Worm (Caenorhabditis elegans) whole organism, young adult: ENCODE measurements around the gene C54C6.11.

Experiments used
- C06A6.2 ChIP-seq: fragments of 200-800 bp; sonication (Bioruptor generic); conservative IDR thresholded peaks from 2 replicates; pipeline ENCODE4 v1.3.6; 2022; ENCODE audit warnings: missing genetic modification characterization, missing compliant biosample characterization
- F23B12.7 ChIP-seq: sonication (generic microtip); optimal IDR thresholded peaks from 2 replicates; lab custom pipeline; 2017; ENCODE audit warnings: missing genetic modification characterization, mild to moderate bottlenecking, missing compliant biosample characterization, antibody characterized with exemption, moderate library complexity; ENCODE audit not compliant: insufficient read depth
- F33H1.4 ChIP-seq: fragments of 200-800 bp; sonication (Bioruptor generic); IDR thresholded peaks from 2 replicates; pipeline ENCODE4 v1.3.6; 2022; ENCODE audit warnings: missing genetic modification reagents, missing genetic modification characterization, missing compliant biosample characterization
- F37B4.10 ChIP-seq: fragments of 200-800 bp; sonication (Bioruptor generic); IDR thresholded peaks from 2 replicates; pipeline ENCODE4 v1.3.6; 2022; ENCODE audit warnings: missing genetic modification characterization, missing compliant biosample characterization
- K11D2.4 ChIP-seq: fragments of 200-800 bp; sonication (Bioruptor generic); IDR thresholded peaks from 2 replicates; pipeline ENCODE4 v1.3.6; 2022; ENCODE audit warnings: missing genetic modification reagents, missing genetic modification characterization, missing compliant biosample characterization
- T07F8.4 ChIP-seq: sonication (generic microtip); optimal IDR thresholded peaks from 2 replicates; lab custom pipeline; 2016; ENCODE audit warnings: mild to moderate bottlenecking, missing genetic modification characterization, moderate library complexity, missing compliant biosample characterization
- Y67H2A.10 ChIP-seq: fragments of 200-800 bp; sonication (Bioruptor generic); conservative IDR thresholded peaks from 2 replicates; pipeline ENCODE4 v1.3.6; 2022; ENCODE audit warnings: missing genetic modification reagents, missing genetic modification characterization, missing compliant biosample characterization
- akir-1 ChIP-seq: fragments of 200-800 bp; sonication (Bioruptor generic); optimal IDR thresholded peaks from 2 replicates; lab custom pipeline; 2018; ENCODE audit warnings: mild to moderate bottlenecking, missing genetic modification characterization, moderate library complexity, missing compliant biosample characterization
- ama-1 ChIP-seq, 3 experiments: fragments of 150-350 bp in 1 of 3; sonication (generic microtip) in 2 of 3; optimal IDR thresholded peaks; 2 replicates each; lab custom pipeline; 2014 to 2018; ENCODE audit warnings: missing biosample characterization in 2 of 3, missing genetic modification characterization in 2 of 3, missing genetic modification reagents in 2 of 3
- atf-7 ChIP-seq: sonication (generic microtip); optimal IDR thresholded peaks from 2 replicates; lab custom pipeline; 2017; ENCODE audit warnings: mild to moderate bottlenecking, missing genetic modification characterization, missing compliant biosample characterization
- attf-6 ChIP-seq: fragments of 200-800 bp; sonication (Bioruptor generic); IDR thresholded peaks from 2 replicates; pipeline ENCODE4 v1.3.6; 2022; ENCODE audit warnings: missing genetic modification reagents, missing genetic modification characterization, missing compliant biosample characterization
- bed-1 ChIP-seq: fragments of 200-800 bp; sonication (Bioruptor generic); IDR thresholded peaks from 2 replicates; pipeline ENCODE4 v1.3.6; 2022; ENCODE audit warnings: missing genetic modification reagents, missing genetic modification characterization, missing compliant biosample characterization
- bed-2 ChIP-seq: fragments of 200-800 bp; sonication (Bioruptor generic); IDR thresholded peaks from 2 replicates; pipeline ENCODE4 v1.3.6; 2022; ENCODE audit warnings: missing genetic modification reagents, missing genetic modification characterization, missing compliant biosample characterization
- ccch-3 ChIP-seq: fragments of 200-800 bp; sonication (Bioruptor generic); optimal IDR thresholded peaks from 2 replicates; lab custom pipeline; 2018; ENCODE audit warnings: mild to moderate bottlenecking, missing genetic modification characterization, missing compliant biosample characterization
- cebp-1 ChIP-seq, 2 experiments: fragments of 200-800 bp in 1 of 2; sonication (Bioruptor generic) in 1 of 2; sonication (generic microtip) in 1 of 2; IDR thresholded peaks in 1 of 2; optimal IDR thresholded peaks in 1 of 2; 2 replicates each; pipeline versions ENCODE4 v1.3.6 to Lab custom; 2017 to 2022; ENCODE audit warnings: missing compliant biosample characterization in 2 of 2, missing genetic modification characterization in 2 of 2, mild to moderate bottlenecking in 1 of 2, missing genetic modification reagents in 1 of 2, moderate library complexity in 1 of 2
- cebp-2 ChIP-seq: fragments of 200-800 bp; sonication (Bioruptor generic); IDR thresholded peaks from 2 replicates; pipeline ENCODE4 v1.3.6; 2022; ENCODE audit warnings: missing genetic modification characterization, missing compliant biosample characterization
- ceh-100 ChIP-seq: fragments of 200-800 bp; sonication (Bioruptor generic); IDR thresholded peaks from 2 replicates; pipeline ENCODE4 v1.3.6; 2022; ENCODE audit warnings: missing genetic modification reagents, missing genetic modification characterization, missing compliant biosample characterization
- ceh-27 ChIP-seq: fragments of 200-800 bp; sonication (Bioruptor generic); optimal IDR thresholded peaks from 2 replicates; lab custom pipeline; 2018; ENCODE audit warnings: mild to moderate bottlenecking, missing genetic modification characterization, moderate library complexity, missing compliant biosample characterization
- ceh-58 ChIP-seq: fragments of 200-800 bp; sonication (Bioruptor generic); IDR thresholded peaks from 2 replicates; pipeline ENCODE4 v1.3.6; 2022; ENCODE audit warnings: missing genetic modification characterization, missing compliant biosample characterization
- dox-1 ChIP-seq: fragments of 200-800 bp; sonication (Bioruptor generic); IDR thresholded peaks from 2 replicates; pipeline ENCODE4 v1.3.6; 2022; ENCODE audit warnings: missing genetic modification reagents, missing genetic modification characterization, missing compliant biosample characterization
- egrh-3 ChIP-seq: fragments of 200-800 bp; sonication (Bioruptor generic); IDR thresholded peaks from 2 replicates; pipeline ENCODE4 v1.3.6; 2022; ENCODE audit warnings: missing genetic modification reagents, missing genetic modification characterization, missing compliant biosample characterization
- ets-4 ChIP-seq: fragments of 200-800 bp; sonication (Bioruptor generic); optimal IDR thresholded peaks from 2 replicates; lab custom pipeline; 2018; ENCODE audit warnings: mild to moderate bottlenecking, missing genetic modification characterization, missing compliant biosample characterization
- hlh-26 ChIP-seq: fragments of 200-800 bp; sonication (Bioruptor generic); conservative IDR thresholded peaks from 2 replicates; pipeline ENCODE4 v1.3.6; 2022; ENCODE audit warnings: missing genetic modification reagents, missing genetic modification characterization, missing compliant biosample characterization
- hmg-1.2 ChIP-seq: fragments of 200-800 bp; sonication (Bioruptor generic); IDR thresholded peaks from 2 replicates; pipeline ENCODE4 v1.3.6; 2022; ENCODE audit warnings: missing genetic modification reagents, missing genetic modification characterization, missing compliant biosample characterization
- madf-3 ChIP-seq: fragments of 200-800 bp; sonication (Bioruptor generic); IDR thresholded peaks from 2 replicates; pipeline ENCODE4 v1.3.6; 2022; ENCODE audit warnings: missing genetic modification reagents, missing genetic modification characterization, missing compliant biosample characterization
- mcd-1 ChIP-seq: fragments of 200-800 bp; sonication (Bioruptor generic); IDR thresholded peaks from 2 replicates; pipeline ENCODE4 v1.3.6; 2022; ENCODE audit warnings: missing genetic modification reagents, missing genetic modification characterization, missing compliant biosample characterization
- nfyb-1 ChIP-seq: fragments of 200-800 bp; sonication (Bioruptor generic); IDR thresholded peaks from 2 replicates; pipeline ENCODE4 v1.3.6; 2022; ENCODE audit warnings: missing genetic modification reagents, missing genetic modification characterization, missing compliant biosample characterization
- nhr-120 ChIP-seq: fragments of 200-800 bp; sonication (Bioruptor generic); IDR thresholded peaks from 2 replicates; pipeline ENCODE4 v1.3.6; 2022; ENCODE audit warnings: missing genetic modification characterization, missing compliant biosample characterization
- nhr-27 ChIP-seq: fragments of 200-800 bp; sonication (Bioruptor generic); optimal IDR thresholded peaks from 2 replicates; lab custom pipeline; 2018; ENCODE audit warnings: mild to moderate bottlenecking, missing genetic modification characterization, moderate library complexity, missing compliant biosample characterization
- nhr-80 ChIP-seq: sonication (generic microtip); optimal IDR thresholded peaks from 2 replicates; lab custom pipeline; 2016; ENCODE audit warnings: missing genetic modification characterization, missing compliant biosample characterization
- nhr-90 ChIP-seq: sonication (generic microtip); optimal IDR thresholded peaks from 2 replicates; lab custom pipeline; 2016; ENCODE audit warnings: missing genotype, mild to moderate bottlenecking, missing genetic modification characterization, missing compliant biosample characterization
- snpc-1.3 ChIP-seq: sonication (generic microtip); optimal IDR thresholded peaks from 2 replicates; lab custom pipeline; 2017; ENCODE audit warnings: missing genetic modification characterization, mild to moderate bottlenecking, missing compliant biosample characterization, antibody characterized with exemption, moderate library complexity, missing genotype, missing genetic modification reagents; ENCODE audit not compliant: insufficient read depth
- snpc-4 ChIP-seq, 5 experiments: fragments of 150-350 bp in 1 of 5; sonication (generic microtip) in 4 of 5; optimal IDR thresholded peaks; 2 replicates each; lab custom pipeline; 2014 to 2018; ENCODE audit warnings: missing genetic modification characterization in 5 of 5, missing biosample characterization in 3 of 5, antibody characterized with exemption in 2 of 5, mild to moderate bottlenecking in 2 of 5, missing compliant biosample characterization in 2 of 5, missing genotype in 2 of 5, moderate library complexity in 2 of 5, missing genetic modification reagents in 1 of 5
- zfh-2 ChIP-seq: fragments of 200-800 bp; sonication (Bioruptor generic); conservative IDR thresholded peaks from 2 replicates; pipeline ENCODE4 v1.3.6; 2022; ENCODE audit warnings: missing genetic modification reagents, missing genetic modification characterization, missing compliant biosample characterization
- ztf-3 ChIP-seq: fragments of 200-800 bp; sonication (Bioruptor generic); optimal IDR thresholded peaks from 2 replicates; lab custom pipeline; 2018; ENCODE audit warnings: mild to moderate bottlenecking, missing genetic modification characterization, missing compliant biosample characterization

Gene C54C6.11

DNA sequence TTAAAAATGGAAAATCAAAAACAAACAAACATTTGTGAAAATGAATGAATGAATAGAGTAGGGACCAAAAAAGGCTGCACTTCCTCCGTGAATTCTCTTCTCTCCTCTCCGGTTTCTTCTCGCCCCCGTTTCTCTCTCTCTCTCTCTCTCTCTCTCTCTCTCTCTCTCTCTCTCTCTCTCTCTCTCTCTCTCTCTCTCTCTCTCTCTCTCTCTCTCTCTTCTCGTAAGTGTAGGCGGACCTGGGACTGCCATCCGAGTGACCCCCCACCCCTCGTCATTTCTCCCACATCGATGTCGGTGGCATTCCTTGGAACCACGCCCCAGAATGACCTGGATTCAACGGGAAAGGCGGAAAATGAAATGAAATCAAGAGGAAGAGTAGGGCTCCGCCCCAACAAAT is 18.7 kb downstream of the C54C6.11 start:
- 0 out of 2 replicates have a peak, but pooled peaks have one; percentile 35 for TF ChIP-seq nfyb-1
- TF ChIP-seq ets-4 (GFP tag; lab: Kevin White, UChicago) = no peak
- peak; percentile 56; the same call in 1 of the 2 replicates for TF ChIP-seq egrh-3 (GFP tag; lab: Robert Waterston, UW)
- no peak for TF ChIP-seq ceh-58 (GFP tag; lab: Robert Waterston, UW)
- TF ChIP-seq F37B4.10 (GFP tag; lab: Robert Waterston, UW) = no peak
- TF ChIP-seq nhr-120 (GFP tag; lab: Robert Waterston, UW) = no peak
- TF ChIP-seq snpc-4 (GFP tag; optimal IDR thresholded peaks at IDR 0.05; lab: Kevin White, UChicago) = no peak
- no peak for TF ChIP-seq snpc-4 (tag; optimal IDR thresholded peaks at IDR 0.05; lab: Kevin White, UChicago)
- TF ChIP-seq madf-3 (GFP tag; lab: Robert Waterston, UW) = no peak
- TF ChIP-seq cebp-2 (GFP tag; lab: Robert Waterston, UW) = no peak
- TF ChIP-seq ztf-3 (GFP tag; lab: Kevin White, UChicago) = no peak
- no peak for TF ChIP-seq ceh-100 (GFP tag; lab: Robert Waterston, UW)
- 0 out of 2 replicates have a peak, but pooled peaks have one; percentile 13 for TF ChIP-seq hmg-1.2 (GFP tag; lab: Robert Waterston, UW)
- peak; percentile 86 for TF ChIP-seq zfh-2 (GFP tag; lab: Robert Waterston, UW)
- TF ChIP-seq nhr-90 (tag; lab: Kevin White, UChicago) = no peak
- TF ChIP-seq Y67H2A.10 (GFP tag; lab: Robert Waterston, UW) = no peak
- no peak for TF ChIP-seq C06A6.2 (GFP tag; lab: Robert Waterston, UW)
- no peak for TF ChIP-seq cebp-1 (GFP tag; IDR thresholded peaks at IDR 0.05; lab: Robert Waterston, UW)
- TF ChIP-seq cebp-1 (tag; optimal IDR thresholded peaks at IDR 0.05; lab: Kevin White, UChicago) = no peak
- TF ChIP-seq mcd-1 = peak; percentile 13; the same call in 1 of the 2 replicates
- no peak for TF ChIP-seq ccch-3 (GFP tag; lab: Kevin White, UChicago)
- TF ChIP-seq F33H1.4 = no peak
- no peak for TF ChIP-seq bed-2 (GFP tag; lab: Robert Waterston, UW)
- TF ChIP-seq bed-1 (GFP tag; lab: Robert Waterston, UW) = no peak
- no peak for TF ChIP-seq akir-1 (GFP tag; lab: Kevin White, UChicago)
- TF ChIP-seq, all 124 proteins: peak for 5

DNA sequence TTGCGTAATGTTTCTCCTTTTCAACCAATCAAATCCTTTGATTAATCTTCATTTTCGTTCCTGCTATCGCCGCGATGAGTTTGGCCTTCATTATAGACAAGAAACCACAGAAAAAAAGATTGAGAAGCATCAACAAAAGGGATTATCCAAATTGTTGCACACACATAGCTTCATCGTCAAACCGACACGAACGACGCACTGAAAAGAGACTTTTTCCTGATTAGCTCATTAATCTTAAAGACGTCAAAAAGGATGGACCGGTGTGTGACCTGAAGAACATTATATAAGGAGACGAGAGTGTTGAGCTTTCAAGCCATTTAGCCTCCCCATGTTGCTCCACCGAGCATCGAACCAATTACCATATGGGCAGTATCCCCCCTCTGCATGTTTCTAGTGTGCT is 21.6 kb downstream of the C54C6.11 start:
- no peak for TF ChIP-seq ceh-27 (GFP tag; lab: Kevin White, UChicago)

- TF ChIP-seq T07F8.4 (no peak), atf-7 (peak; percentile 47), nhr-90 (tag; lab: Kevin White, UChicago) (no peak), hlh-26 (GFP tag; lab: Robert Waterston, UW) (no peak), nhr-80 (peak; percentile 78), attf-6 (no peak), dox-1 (GFP tag; lab: Robert Waterston, UW) (peak; percentile 61), K11D2.4 (GFP tag; lab: Robert Waterston, UW) (no peak), F23B12.7 (no peak), nhr-27 (no peak), snpc-1.3 (tag; lab: Kevin White, UChicago) (no peak), ama-1 (optimal IDR thresholded peaks at IDR 0.05; lab: Kevin White, UChicago) (no peak), ama-1 (GFP tag; optimal IDR thresholded peaks at IDR 0.05; lab: Kevin White, UChicago) (no peak)
- TF ChIP-seq, all 124 proteins: peak for 3
These were observed 23.3 kb downstream of the C54C6.11 start for ce11 chrIII:3571371-3571902.
